Fruit fly (Drosophila melanogaster) whole organism, pupa: ENCODE measurements around the gene CG13775.

Experiments
- CG10348 ChIP-seq: fragments of 200-800 bp; sonication (Bioruptor generic); IDR thresholded peaks from 2 replicates; pipeline ENCODE4 v1.3.6; 2022; ENCODE audit warnings: missing biosample characterization, missing genetic modification characterization
- CG13204 ChIP-seq: fragments of 200-800 bp; sonication (Bioruptor generic); optimal IDR thresholded peaks from 2 replicates; lab custom pipeline; 2018; ENCODE audit warnings: missing biosample characterization, mild to moderate bottlenecking, missing genetic modification characterization, moderate library complexity
- CG14655 ChIP-seq: fragments of 200-800 bp; sonication (Bioruptor generic); optimal IDR thresholded peaks from 3 replicates; lab custom pipeline; 2017; ENCODE audit warnings: mild to moderate bottlenecking, missing biosample characterization, missing genetic modification reagents, missing genetic modification characterization
- CG15710 ChIP-seq: fragments of 200-800 bp; sonication (Bioruptor generic); optimal IDR thresholded peaks from 2 replicates; lab custom pipeline; 2018; ENCODE audit warnings: missing biosample characterization, mild to moderate bottlenecking, missing genetic modification characterization, moderate library complexity
- CG17806 ChIP-seq: fragments of 200-800 bp; sonication (Bioruptor generic); optimal IDR thresholded peaks from 2 replicates; lab custom pipeline; 2018; ENCODE audit warnings: missing biosample characterization, mild to moderate bottlenecking, missing genetic modification characterization, moderate library complexity
- CG34367 ChIP-seq: fragments of 200-800 bp; sonication (Bioruptor generic); optimal IDR thresholded peaks from 2 replicates; lab custom pipeline; 2018; ENCODE audit warnings: missing biosample characterization, mild to moderate bottlenecking, missing genetic modification characterization
- CG4496 ChIP-seq: fragments of 200-800 bp; sonication (Bioruptor generic); IDR thresholded peaks from 3 replicates; pipeline ENCODE4 v1.3.6; 2022; ENCODE audit warnings: missing biosample characterization, missing genetic modification characterization
- CG8159 ChIP-seq: fragments of 200-800 bp; sonication (Bioruptor generic); optimal IDR thresholded peaks from 3 replicates; lab custom pipeline; 2018; ENCODE audit warnings: missing biosample characterization, mild to moderate bottlenecking, missing genetic modification characterization, moderate library complexity
- CG8301 ChIP-seq: fragments of 200-800 bp; sonication (Bioruptor generic); optimal IDR thresholded peaks from 2 replicates; lab custom pipeline; 2018; ENCODE audit warnings: missing biosample characterization, mild to moderate bottlenecking, missing genetic modification characterization
- CG9948 ChIP-seq: fragments of 200-800 bp; sonication (Bioruptor generic); optimal IDR thresholded peaks from 2 replicates; lab custom pipeline; 2018; ENCODE audit warnings: missing biosample characterization, mild to moderate bottlenecking, missing genetic modification characterization, moderate library complexity
- EcR ChIP-seq: fragments of 200-800 bp; sonication (Bioruptor generic); optimal IDR thresholded peaks from 3 replicates; lab custom pipeline; 2019; ENCODE audit warnings: missing biosample characterization, missing genetic modification characterization, mild to moderate bottlenecking, moderate library complexity, missing genetic modification reagents
- Ets98B ChIP-seq: fragments of 200-800 bp; sonication (Bioruptor generic); IDR thresholded peaks from 2 replicates; pipeline ENCODE4 v1.3.6; 2022; ENCODE audit warnings: missing biosample characterization, missing genetic modification characterization
- Pif1B ChIP-seq: fragments of 200-800 bp; sonication (Bioruptor generic); optimal IDR thresholded peaks from 3 replicates; lab custom pipeline; 2016; ENCODE audit warnings: missing biosample characterization, missing genetic modification characterization
- Snoo ChIP-seq: fragments of 200-800 bp; sonication (Bioruptor generic); optimal IDR thresholded peaks from 3 replicates; lab custom pipeline; 2017; ENCODE audit warnings: missing biosample characterization, mild to moderate bottlenecking, missing genetic modification characterization, inconsistent platforms
- fd96Ca ChIP-seq: fragments of 200-800 bp; sonication (Bioruptor generic); IDR thresholded peaks from 3 replicates; pipeline ENCODE4 v1.3.6; 2022; ENCODE audit warnings: missing biosample characterization, missing genetic modification characterization
- gl ChIP-seq: fragments of 200-800 bp; sonication (Bioruptor generic); optimal IDR thresholded peaks from 2 replicates; lab custom pipeline; 2018; ENCODE audit warnings: missing biosample characterization, mild to moderate bottlenecking, missing genetic modification characterization
- rn ChIP-seq: fragments of 200-800 bp; sonication (Bioruptor generic); IDR thresholded peaks from 2 replicates; pipeline ENCODE4 v1.3.6; 2022; ENCODE audit warnings: missing biosample characterization, missing genetic modification characterization

The CG13775 gene

dm6 chr2L:6919850-6920660, 36.7 kb downstream of the CG13775 start, which contains the start of gene x16:
Gene x16, minus strand, starts transcription at chr2L:6920210.
- no peak for TF ChIP-seq Snoo
- peak; percentile 13 for TF ChIP-seq CG8159 (tag; lab: Kevin White, UChicago)
- TF ChIP-seq gl (tag; lab: Kevin White, UChicago), result no peak
- no peak for TF ChIP-seq CG15710

DNA sequence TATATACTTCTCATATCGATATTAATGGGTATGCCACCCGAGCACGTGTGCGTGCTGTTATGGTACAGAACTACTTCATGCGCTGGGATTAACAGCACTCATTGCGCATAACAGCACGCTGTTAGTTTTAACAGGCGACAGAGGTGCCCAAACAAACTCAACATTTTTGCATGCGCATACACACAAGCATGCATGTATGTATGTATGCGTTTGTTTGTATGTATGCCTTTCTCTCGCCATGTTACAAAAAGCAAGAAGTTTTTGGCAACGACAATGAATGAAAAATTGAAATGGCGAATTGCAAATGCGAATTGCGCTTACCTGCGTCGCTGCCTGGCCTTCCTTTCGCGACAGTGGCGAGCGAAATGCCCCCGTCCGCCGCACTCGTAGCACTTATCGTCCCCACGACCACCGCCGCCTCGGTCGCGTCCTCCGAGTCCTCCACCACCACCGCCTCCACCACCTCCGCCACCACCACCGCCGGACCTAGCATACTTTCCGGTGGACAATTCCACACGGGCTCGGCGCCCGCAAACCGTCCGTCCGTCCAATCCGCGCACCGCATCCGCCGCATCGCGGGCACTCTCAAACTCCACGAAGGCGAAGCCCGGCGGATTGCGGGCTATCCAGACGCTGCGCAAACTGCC, 37.4 kb downstream of the CG13775 start:
- TF ChIP-seq CG15710 (peak; percentile 4), fd96Ca (no peak)

- peak; percentile 50 for TF ChIP-seq Snoo
- peak; percentile 63 for TF ChIP-seq CG9948 (tag; lab: Kevin White, UChicago)
- TF ChIP-seq CG10348 (GFP tag; lab: Robert Waterston, UW), result no peak
- TF ChIP-seq CG15710, result peak; percentile 67
- TF ChIP-seq rn (GFP tag; lab: Robert Waterston, UW), result no peak
- peak; percentile 44 for TF ChIP-seq CG17806
Measured at dm6 chr2L:6918517-6919202, 38.1 kb downstream of the CG13775 start, which contains the start of gene nop5. Gene nop5, minus strand, starts transcription at chr2L:6918743.

dm6 chr2L:6916345-6916744, 40.4 kb downstream of the CG13775 start, which contains the start of gene CG32829:
Gene CG32829, minus strand, starts transcription at chr2L:6916445.
- no peak for TF ChIP-seq CG8159 (tag; lab: Kevin White, UChicago)
- TF ChIP-seq CG34367 (tag; lab: Kevin White, UChicago), result no peak
- TF ChIP-seq CG10348 (GFP tag; lab: Robert Waterston, UW), result no peak
- no peak for TF ChIP-seq Ets98B (GFP tag; lab: Robert Waterston, UW)
- TF ChIP-seq EcR (GFP tag; lab: Kevin White, UChicago), result no peak
- no peak for TF ChIP-seq rn (GFP tag; lab: Robert Waterston, UW)
- TF ChIP-seq CG13204, result no peak
- no peak for TF ChIP-seq CG9948 (tag; lab: Kevin White, UChicago)
- TF ChIP-seq Snoo, result no peak
- no peak for TF ChIP-seq gl (tag; lab: Kevin White, UChicago)

dm6 chr2L:6913964-6914363, 42.8 kb downstream of the CG13775 start, which contains the start of gene Wee1:
Gene Wee1, minus strand, starts transcription at chr2L:6914138.
- TF ChIP-seq Ets98B (GFP tag; lab: Robert Waterston, UW) (no peak), CG8301 (tag; lab: Kevin White, UChicago) (no peak), Pif1B (GFP tag; lab: Kevin White, UChicago) (no peak), CG14655 (GFP tag; lab: Kevin White, UChicago) (no peak), gl (tag; lab: Kevin White, UChicago) (no peak), rn (GFP tag; lab: Robert Waterston, UW) (no peak)
- TF ChIP-seq, all 21 proteins: peak for 0

DNA sequence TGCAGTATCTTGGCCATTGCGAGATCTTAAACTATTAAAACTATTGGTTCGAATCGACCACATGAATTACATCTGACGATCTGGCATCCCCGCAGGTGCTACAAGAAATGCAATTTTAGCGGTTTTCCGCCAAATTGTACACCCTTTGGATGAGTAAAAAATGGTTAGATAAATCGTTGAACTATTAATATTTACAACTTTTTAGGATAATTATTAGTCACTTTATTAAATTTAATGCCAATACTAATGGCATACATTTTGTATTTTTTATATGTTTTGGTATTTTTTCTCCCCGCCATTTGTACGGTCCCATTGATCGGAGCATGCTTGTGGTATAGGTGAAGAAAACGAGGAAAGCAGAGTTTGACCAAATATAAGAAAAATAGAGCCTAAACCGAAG, 49.0 kb downstream of the CG13775 start, which contains the start of the genes Polr1F and Rat1:
Gene Polr1F (minus strand): TSS at position 84 of the 400 bp plus-strand sequence.
Gene Rat1 (plus strand): TSS at position 323 of the 400 bp plus-strand sequence.
- no peak for TF ChIP-seq CG4496 (GFP tag; lab: Robert Waterston, UW)
- TF ChIP-seq Snoo, result no peak
- TF ChIP-seq CG10348 (GFP tag; lab: Robert Waterston, UW), result no peak
